Fruit fly (Drosophila melanogaster) whole organism: ENCODE results near the gene CG13829.

Experiments used
- CG8478 ChIP-seq: fragments of >200 bp; optimal IDR thresholded peaks from 2 replicates; lab custom pipeline; 2018; ENCODE audit warnings: inconsistent platforms
- Dll ChIP-seq: fragments of >200 bp; optimal IDR thresholded peaks from 2 replicates; lab custom pipeline; 2017
- EcR ChIP-seq, 2 experiments: fragments of >200 bp; optimal IDR thresholded peaks; 2 replicates each; lab custom pipeline; 2017; ENCODE audit warnings: missing biosample characterization in 2 of 2, missing genetic modification characterization in 2 of 2, missing genetic modification reagents in 2 of 2
- pan ChIP-seq: fragments of >200 bp; optimal IDR thresholded peaks from 2 replicates; lab custom pipeline; 2017
- psq ChIP-seq: fragments of >200 bp; optimal IDR thresholded peaks from 2 replicates; lab custom pipeline; 2017
- usp ChIP-seq: fragments of >200 bp; optimal IDR thresholded peaks from 2 replicates; lab custom pipeline; 2017; ENCODE audit warnings: missing biosample characterization, missing genetic modification characterization, mixed read lengths

CG13829 gene

DNA sequence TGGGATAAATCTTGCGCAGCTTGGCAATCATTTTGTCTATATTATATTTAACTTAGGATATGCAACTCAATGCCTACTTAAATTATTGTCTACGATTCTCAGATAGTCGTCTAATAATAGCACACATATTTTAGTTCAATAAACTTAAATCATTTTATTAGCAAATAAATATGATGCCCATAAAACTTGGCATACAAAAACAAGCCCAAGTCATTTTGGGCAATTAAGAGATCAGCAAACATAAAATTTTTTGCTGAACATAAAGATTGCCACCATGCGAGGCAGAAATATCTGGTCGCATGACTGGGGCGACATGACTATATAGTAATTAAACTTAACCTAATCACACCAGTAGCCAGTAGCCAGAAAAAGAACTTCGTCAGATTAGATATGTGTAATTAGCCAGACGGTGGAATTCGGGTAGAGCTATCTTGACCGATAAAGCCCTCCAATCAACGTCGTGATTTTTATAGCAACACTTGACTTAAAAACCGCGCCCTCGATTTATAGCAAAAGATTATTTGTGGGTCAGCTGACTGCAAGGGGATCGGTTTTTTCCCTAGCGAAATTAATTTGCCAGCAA, at the start of gene CG13829:
Gene CG13829, minus strand, starts transcription at position 51 of the 583 bp plus-strand sequence.
- TF ChIP-seq psq (lab: Kevin White, UChicago) (no peak), CG8478 (lab: Kevin White, UChicago) (no peak), Dll (no peak), usp (GFP tag; lab: Kevin White, UChicago) (no peak), pan (no peak), EcR (GFP tag; optimal IDR thresholded peaks at IDR 0.05; lab: Kevin White, UChicago) (no peak)

DNA sequence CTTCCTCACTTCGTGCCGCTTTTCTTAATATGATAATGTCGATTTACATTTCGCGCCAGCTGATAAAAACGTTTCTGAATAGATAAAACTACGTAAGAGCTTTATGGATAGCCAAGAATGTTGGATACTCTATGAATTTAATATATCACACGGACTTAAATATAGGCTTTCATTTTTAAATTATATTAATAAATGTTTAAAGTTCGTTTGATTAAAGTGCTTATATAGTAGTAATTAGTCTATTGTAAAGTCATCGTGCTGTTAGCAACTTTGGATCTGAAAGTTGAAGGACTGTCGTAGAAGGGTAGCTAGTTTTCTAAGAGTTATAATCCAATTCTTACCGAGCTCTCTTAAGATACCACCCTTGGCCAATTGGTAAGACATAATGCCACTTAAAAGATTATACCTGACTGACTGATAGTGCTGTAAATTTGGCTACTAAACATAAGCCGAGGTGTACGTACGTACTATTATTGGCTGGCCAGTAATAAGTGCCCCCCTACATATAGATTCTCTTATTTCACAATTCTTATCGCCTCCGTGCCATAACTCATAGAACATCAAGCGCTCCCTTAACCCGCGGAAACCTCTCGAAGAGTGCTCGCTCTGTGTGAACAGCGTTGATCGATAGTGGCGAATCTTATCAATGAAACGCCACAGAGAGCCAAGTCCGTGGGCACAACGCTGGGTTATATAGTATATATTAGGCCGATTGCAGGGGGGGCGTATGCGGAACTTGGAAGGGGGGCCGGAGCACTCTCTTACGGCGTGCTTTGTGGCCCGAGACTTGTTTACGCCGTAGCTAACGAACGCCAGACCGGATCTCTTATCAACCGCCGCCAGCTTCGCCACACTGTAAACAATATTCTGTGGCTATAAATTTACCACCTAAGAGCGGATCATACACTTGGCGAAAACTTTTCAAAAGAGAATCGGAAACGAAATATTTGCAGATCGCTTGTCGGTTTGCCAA, 49.4 kb upstream of the CG13829 start:
- TF ChIP-seq EcR (GFP tag; optimal IDR thresholded peaks at IDR 0.05; lab: Kevin White, UChicago) (no peak), CG8478 (lab: Kevin White, UChicago) (no peak), psq (lab: Kevin White, UChicago) (no peak), usp (GFP tag; lab: Kevin White, UChicago) (no peak), Dll (no peak), pan (no peak)

DNA sequence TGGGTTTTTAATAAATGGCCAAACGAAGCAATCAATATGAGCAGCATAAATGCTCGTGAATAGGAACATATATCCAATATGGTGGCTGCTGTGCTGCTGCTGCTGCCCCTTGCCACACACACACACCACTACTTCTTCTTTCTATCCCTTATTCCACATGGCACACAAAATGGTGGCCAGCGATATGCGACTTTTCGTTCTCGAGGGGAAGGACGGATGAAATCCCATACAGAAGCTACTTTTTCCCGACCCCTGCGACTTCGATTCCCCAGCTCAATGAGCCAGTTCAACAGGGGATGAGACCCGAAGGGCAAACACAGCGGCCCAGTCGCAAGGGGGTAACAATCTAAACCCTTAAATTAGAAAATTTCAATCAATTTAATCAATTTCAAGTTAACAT, 46.1 kb upstream of the CG13829 start:
- TF ChIP-seq usp (GFP tag; lab: Kevin White, UChicago) (no peak), CG8478 (lab: Kevin White, UChicago) (no peak), Dll (no peak), EcR (GFP tag; optimal IDR thresholded peaks at IDR 0.05; lab: Kevin White, UChicago) (no peak), pan (no peak), psq (lab: Kevin White, UChicago) (no peak)

DNA sequence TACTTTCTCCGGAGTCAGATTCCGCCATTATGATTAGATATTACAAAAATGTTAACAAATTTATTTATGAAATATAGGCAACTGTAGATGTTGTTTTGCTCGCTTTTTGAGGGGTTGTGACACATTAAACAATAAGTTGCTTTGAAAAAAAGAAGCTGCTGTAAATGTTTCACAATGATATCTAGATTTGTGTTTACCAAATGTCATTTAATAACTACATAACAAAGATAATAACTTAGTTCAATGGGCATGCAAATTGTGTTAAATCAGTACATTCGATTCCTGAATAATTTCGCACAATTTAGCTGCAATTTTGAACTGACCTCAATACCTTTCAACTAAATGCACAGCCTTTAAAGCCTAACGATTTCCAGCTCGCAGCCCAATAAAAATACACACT, 42.8 kb upstream of the CG13829 start, which contains the start of gene fzo:
Gene fzo, minus strand, starts transcription at position 101 of the 400 bp plus-strand sequence.
- TF ChIP-seq CG8478 (lab: Kevin White, UChicago) (no peak), Dll (no peak), usp (GFP tag; lab: Kevin White, UChicago) (no peak), EcR (GFP tag; optimal IDR thresholded peaks at IDR 0.05; lab: Kevin White, UChicago) (no peak), psq (lab: Kevin White, UChicago) (no peak), pan (no peak)

DNA sequence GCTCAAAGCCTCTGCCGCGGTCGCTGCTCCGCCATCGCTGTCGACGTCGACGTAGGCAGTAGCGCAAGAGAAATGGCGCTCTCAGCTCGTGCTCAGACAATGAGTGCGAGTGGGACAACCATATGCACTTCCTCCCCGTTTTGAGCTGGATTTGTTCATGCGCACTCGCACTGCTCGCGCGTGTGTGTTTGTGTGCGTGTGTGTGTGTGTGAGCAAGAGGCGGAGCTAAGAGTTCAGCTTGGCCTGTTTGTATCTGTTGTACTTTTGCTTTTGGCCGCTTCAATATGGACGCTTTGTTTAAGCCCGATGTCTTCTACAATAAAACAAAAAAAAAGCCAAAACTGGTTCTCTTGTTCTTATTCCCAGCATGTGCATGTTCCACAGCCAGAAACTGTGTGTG, 40.0 kb upstream of the CG13829 start:
- no peak for TF ChIP-seq usp (GFP tag; lab: Kevin White, UChicago)
- TF ChIP-seq CG8478 (lab: Kevin White, UChicago), result peak; percentile 41
- TF ChIP-seq psq (lab: Kevin White, UChicago), result no peak
- TF ChIP-seq Dll, result peak; percentile 25
- no peak for TF ChIP-seq pan
- no peak for TF ChIP-seq EcR (GFP tag; optimal IDR thresholded peaks at IDR 0.05; lab: Kevin White, UChicago)

DNA sequence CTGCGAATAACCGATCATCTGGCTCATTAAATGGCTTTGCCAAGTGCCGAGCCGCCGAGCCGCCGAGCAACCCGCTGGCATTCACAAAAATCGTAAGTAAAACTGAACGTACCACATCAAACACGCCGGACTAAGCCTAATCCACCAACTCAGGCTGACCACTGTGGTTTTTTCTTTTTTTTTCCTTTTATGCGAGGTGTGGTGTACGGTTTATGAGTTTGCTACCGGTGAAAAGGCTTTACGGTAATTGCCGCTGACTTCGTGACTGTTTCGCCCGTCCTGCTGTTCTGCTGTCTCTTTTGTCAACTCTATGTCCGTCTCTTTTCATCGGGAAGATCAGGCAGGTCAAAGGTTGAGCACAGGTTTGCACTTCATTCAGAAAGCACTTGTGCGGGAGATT, 34.6 kb upstream of the CG13829 start:
- TF ChIP-seq CG8478 (lab: Kevin White, UChicago), result no peak
- no peak for TF ChIP-seq psq (lab: Kevin White, UChicago)
- TF ChIP-seq EcR (GFP tag; optimal IDR thresholded peaks at IDR 0.05; lab: Kevin White, UChicago), result no peak
- no peak for TF ChIP-seq pan
- TF ChIP-seq Dll, result no peak

DNA sequence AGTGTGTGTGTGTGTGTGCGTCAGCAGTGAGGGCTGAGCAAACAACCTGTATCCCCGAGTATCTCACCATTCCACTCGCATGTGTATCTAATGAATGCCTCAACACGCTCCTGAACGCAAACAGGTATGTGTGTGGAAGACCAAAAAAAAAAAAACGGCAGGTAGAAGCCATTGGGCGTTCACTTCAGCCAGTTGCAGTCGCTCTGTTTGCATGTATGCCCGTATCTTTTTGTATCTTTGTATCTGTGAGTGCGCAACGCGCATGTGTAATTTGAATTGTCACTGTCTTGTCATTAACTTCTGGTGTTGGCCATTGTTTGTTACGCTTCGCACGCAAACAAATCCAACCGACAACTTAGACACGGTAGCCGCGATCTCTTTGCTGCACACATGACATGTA, 32.3 kb upstream of the CG13829 start:
- no peak for TF ChIP-seq EcR (GFP tag; optimal IDR thresholded peaks at IDR 0.05; lab: Kevin White, UChicago)
- TF ChIP-seq Dll, result no peak
- TF ChIP-seq CG8478 (lab: Kevin White, UChicago), result no peak
- TF ChIP-seq pan, result no peak
- TF ChIP-seq usp (GFP tag; lab: Kevin White, UChicago), result no peak
- TF ChIP-seq psq (lab: Kevin White, UChicago), result no peak

DNA sequence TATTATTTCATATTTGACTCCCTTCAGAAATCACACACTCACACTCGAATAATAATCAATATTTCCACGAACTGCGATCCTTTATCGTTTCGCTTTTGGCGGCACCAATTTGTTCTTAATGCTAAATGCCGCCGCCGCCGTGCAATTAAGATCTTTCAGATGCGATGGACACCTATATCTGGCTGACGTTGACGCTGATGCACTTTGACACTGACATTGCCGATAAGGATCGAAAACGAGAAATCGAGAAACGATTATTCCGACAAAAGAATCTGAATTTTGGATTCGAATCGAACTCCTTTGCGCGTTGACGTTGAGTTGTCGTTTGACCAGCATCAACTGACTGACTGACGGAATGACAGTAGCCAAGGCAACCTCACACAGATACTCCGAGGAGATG, 31.8 kb upstream of the CG13829 start:
- TF ChIP-seq pan (no peak), CG8478 (lab: Kevin White, UChicago) (no peak), EcR (GFP tag; optimal IDR thresholded peaks at IDR 0.05; lab: Kevin White, UChicago) (no peak), psq (lab: Kevin White, UChicago) (no peak)

DNA sequence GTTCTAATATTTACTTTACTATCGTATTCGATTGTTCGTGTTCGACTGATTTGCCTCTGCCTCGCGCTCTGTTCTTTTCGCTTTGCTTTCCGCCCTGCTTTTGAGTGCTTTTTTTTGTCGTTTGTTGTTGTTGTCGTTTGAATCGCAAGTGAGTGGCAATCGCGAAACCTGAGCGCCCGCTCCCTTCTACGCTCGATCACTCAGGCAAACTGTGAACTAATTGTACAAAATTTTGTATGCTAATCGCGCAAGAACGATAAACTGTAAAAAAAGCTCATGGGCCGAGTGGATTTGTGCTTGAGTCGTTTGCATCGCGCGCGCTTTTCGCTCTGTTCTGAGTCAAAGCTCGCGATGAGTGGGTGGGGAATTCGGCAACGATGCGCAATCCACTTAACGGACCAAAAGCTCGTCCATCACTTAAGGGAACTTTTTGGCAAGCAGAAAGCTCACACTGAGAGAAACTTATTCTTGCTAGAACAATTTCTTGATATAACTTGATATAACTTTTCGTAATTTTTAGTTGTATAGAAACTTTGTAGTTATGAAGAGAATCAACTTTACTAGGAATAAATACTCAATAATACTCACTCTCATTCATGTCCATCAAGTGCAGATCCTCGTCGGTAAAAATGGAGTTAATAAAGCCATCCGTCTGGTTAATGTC, 30.1 kb upstream of the CG13829 start:
- TF ChIP-seq pan (no peak), psq (lab: Kevin White, UChicago) (no peak), Dll (no peak), EcR (GFP tag; optimal IDR thresholded peaks at IDR 0.05; lab: Kevin White, UChicago) (no peak), usp (GFP tag; lab: Kevin White, UChicago) (no peak), CG8478 (lab: Kevin White, UChicago) (no peak)

DNA sequence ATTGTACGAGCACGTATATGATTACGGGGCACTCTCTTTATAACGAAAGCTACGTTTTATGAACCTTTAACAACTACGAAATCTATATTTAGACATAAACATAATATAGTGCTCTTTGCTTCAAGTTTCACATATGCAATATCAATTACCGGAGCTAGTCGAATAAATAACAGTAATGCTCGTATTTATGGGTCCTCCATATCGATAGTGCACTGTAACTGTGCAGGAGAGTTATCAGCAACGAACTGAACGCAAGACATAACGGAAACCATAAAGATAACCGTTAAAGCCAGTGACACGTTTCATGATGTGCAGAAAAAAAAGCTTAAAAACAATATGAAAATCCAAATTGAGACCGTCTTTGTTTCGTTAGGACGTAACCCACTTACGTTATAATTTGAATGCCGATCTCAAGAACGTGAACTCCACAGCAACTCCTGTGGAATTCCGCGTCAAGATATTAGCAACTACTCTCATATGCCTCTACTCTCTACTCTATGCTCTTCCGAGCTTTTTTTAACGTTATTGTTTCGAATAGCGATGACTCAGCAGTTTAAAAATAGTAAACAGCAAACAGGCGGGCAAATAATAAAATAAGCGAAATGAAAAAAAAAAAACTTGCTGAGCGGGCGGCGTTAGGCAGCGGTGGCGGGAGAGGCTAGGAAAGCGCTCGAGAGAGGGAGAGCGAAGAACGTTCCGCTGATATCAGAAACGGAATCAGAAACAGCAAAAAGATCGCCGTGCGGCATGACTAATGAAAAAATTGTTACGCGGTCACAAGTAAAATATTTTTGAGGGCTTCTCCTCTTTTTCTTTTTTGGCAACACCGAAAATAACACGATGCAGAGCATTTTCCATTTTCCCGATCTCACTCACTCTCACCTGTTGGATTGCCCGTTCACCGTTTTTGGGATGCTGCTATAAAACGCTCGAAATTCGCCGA, 29.1 kb upstream of the CG13829 start:
- TF ChIP-seq CG8478 (lab: Kevin White, UChicago), result no peak
- TF ChIP-seq usp (GFP tag; lab: Kevin White, UChicago), result no peak
- TF ChIP-seq EcR (GFP tag; optimal IDR thresholded peaks at IDR 0.05; lab: Kevin White, UChicago), result no peak
- TF ChIP-seq psq (lab: Kevin White, UChicago), result no peak
- no peak for TF ChIP-seq pan
- no peak for TF ChIP-seq Dll
